Worm (Caenorhabditis elegans) whole organism, L4 larva: Measurements from ENCODE around the gene F19D8.2.

Experiments used
- fos-1 ChIP-seq: fragments of 150-350 bp; optimal IDR thresholded peaks from 2 replicates; lab custom pipeline; 2014; ENCODE audit warnings: missing biosample characterization, missing genetic modification characterization
- hif-1 ChIP-seq, 2 experiments: sonication (generic microtip); optimal IDR thresholded peaks; 2 replicates each; lab custom pipeline; 2016 to 2017; ENCODE audit warnings: missing compliant biosample characterization in 2 of 2, missing genetic modification characterization in 2 of 2, missing genetic modification reagents in 2 of 2, missing genotype in 2 of 2, mild to moderate bottlenecking in 1 of 2
- nhr-11 ChIP-seq: fragments of 150-350 bp; optimal IDR thresholded peaks from 2 replicates; lab custom pipeline; 2014; ENCODE audit warnings: missing biosample characterization, missing genetic modification characterization
- nhr-28 ChIP-seq: fragments of 150-350 bp; optimal IDR thresholded peaks from 2 replicates; lab custom pipeline; 2014; ENCODE audit warnings: missing biosample characterization, missing genetic modification characterization
- unc-39 ChIP-seq: sonication (generic microtip); optimal IDR thresholded peaks from 2 replicates; lab custom pipeline; 2017; ENCODE audit warnings: missing biosample characterization, missing genetic modification characterization
- ztf-11 ChIP-seq: fragments of 150-350 bp; optimal IDR thresholded peaks from 2 replicates; lab custom pipeline; 2014; ENCODE audit warnings: missing biosample characterization, missing genetic modification characterization

ce11 chrX:13843676-13844075 is 9.4 kb downstream of the F19D8.2 start, which contains the start of gene M03B6.5:
- TF ChIP-seq ztf-11 (tag; lab: Kevin White, UChicago), result no peak
- no peak for TF ChIP-seq nhr-28 (tag; lab: Kevin White, UChicago)
- no peak for TF ChIP-seq nhr-11 (tag; lab: Kevin White, UChicago)
- TF ChIP-seq unc-39 (tag; lab: Kevin White, UChicago), result no peak
- TF ChIP-seq hif-1 (tag; optimal IDR thresholded peaks at IDR 0.05; lab: Kevin White, UChicago), result no peak
- TF ChIP-seq fos-1 (tag; lab: Kevin White, UChicago), result no peak
